Worm (Caenorhabditis elegans) whole organism, late embryonic: ENCODE measurements around the gene T05E12.8.

ENCODE experiments used
- C38D4.7 ChIP-seq: fragments of 200-800 bp; sonication (Bioruptor generic); optimal IDR thresholded peaks from 2 replicates; lab custom pipeline; 2018; ENCODE audit warnings: mild to moderate bottlenecking, missing genetic modification characterization, moderate library complexity, missing compliant biosample characterization
- K09A11.1 ChIP-seq: sonication (generic microtip); optimal IDR thresholded peaks from 2 replicates; lab custom pipeline; 2017; ENCODE audit warnings: antibody characterized with exemption, mild to moderate bottlenecking, missing genetic modification characterization, missing compliant biosample characterization; ENCODE audit not compliant: insufficient read depth
- T23F11.4 ChIP-seq: fragments of 200-800 bp; sonication (Bioruptor generic); optimal IDR thresholded peaks from 2 replicates; lab custom pipeline; 2018; ENCODE audit warnings: mild to moderate bottlenecking, missing genetic modification characterization, missing compliant biosample characterization
- hlh-13 ChIP-seq: fragments of 200-800 bp; sonication (Bioruptor generic); optimal IDR thresholded peaks from 2 replicates; lab custom pipeline; 2018; ENCODE audit warnings: mild to moderate bottlenecking, missing genetic modification characterization, missing compliant biosample characterization
- hlh-15 ChIP-seq: sonication (generic microtip); optimal IDR thresholded peaks from 2 replicates; lab custom pipeline; 2016; ENCODE audit warnings: missing genetic modification characterization, missing compliant biosample characterization
- hlh-8 ChIP-seq: sonication (generic microtip); optimal IDR thresholded peaks from 2 replicates; lab custom pipeline; 2016; ENCODE audit warnings: missing genotype, missing genetic modification characterization, missing compliant biosample characterization
- odd-2 ChIP-seq: sonication (generic microtip); optimal IDR thresholded peaks from 2 replicates; lab custom pipeline; 2017; ENCODE audit warnings: antibody characterized with exemption, mild to moderate bottlenecking, missing genetic modification characterization, missing compliant biosample characterization
- pha-2 ChIP-seq: sonication (generic microtip); optimal IDR thresholded peaks from 2 replicates; lab custom pipeline; 2017; ENCODE audit warnings: mild to moderate bottlenecking, missing genetic modification characterization, missing compliant biosample characterization
- ref-2 ChIP-seq: sonication (generic microtip); optimal IDR thresholded peaks from 2 replicates; lab custom pipeline; 2016; ENCODE audit warnings: missing genetic modification characterization, missing compliant biosample characterization
- rnt-1 ChIP-seq: sonication (generic microtip); optimal IDR thresholded peaks from 2 replicates; lab custom pipeline; 2016; ENCODE audit warnings: missing genetic modification characterization, missing compliant biosample characterization
- tbx-7 ChIP-seq: sonication (generic microtip); optimal IDR thresholded peaks from 2 replicates; lab custom pipeline; 2016; ENCODE audit warnings: missing genotype, missing genetic modification characterization, missing compliant biosample characterization

DNA sequence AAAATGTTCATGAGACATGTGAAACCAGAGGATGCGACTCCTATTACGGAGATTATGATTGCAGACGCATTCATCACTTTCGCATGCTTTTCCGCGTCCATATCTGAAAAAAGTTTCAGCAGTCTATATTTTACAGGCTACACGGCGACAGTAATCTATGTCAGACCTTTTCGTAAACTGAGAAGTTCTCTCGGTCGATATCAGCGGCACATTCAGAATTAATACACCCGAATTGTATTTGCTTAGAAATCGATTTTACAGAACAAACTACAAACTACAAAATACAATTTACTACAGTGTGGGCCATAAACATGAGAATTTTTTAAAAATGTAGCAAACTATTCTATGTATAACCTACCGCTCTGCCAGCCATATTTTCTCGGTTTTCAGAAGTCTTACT is 2.6 kb downstream of the T05E12.8 start, which contains the start of gene srbc-14:
- no peak for TF ChIP-seq C38D4.7
- TF ChIP-seq hlh-13: no peak
- TF ChIP-seq T23F11.4 (GFP tag; lab: Kevin White, UChicago): no peak
- no peak for TF ChIP-seq tbx-7 (tag; lab: Kevin White, UChicago)
- no peak for TF ChIP-seq ref-2
- TF ChIP-seq pha-2 (tag; lab: Kevin White, UChicago): no peak
- no peak for TF ChIP-seq hlh-15 (tag; lab: Kevin White, UChicago)
- no peak for TF ChIP-seq rnt-1 (tag; lab: Kevin White, UChicago)
- no peak for TF ChIP-seq odd-2 (tag; lab: Kevin White, UChicago)
- no peak for TF ChIP-seq K09A11.1 (tag; lab: Kevin White, UChicago)
- TF ChIP-seq hlh-8 (tag; lab: Kevin White, UChicago): no peak
